Worm (Caenorhabditis elegans) whole organism, L4 larva: ENCODE data around the gene skr-17.
A peak's percentile ranks its signal among the peaks of the same experiment; 100 is the strongest.

Source experiments
- F10B5.3 ChIP-seq: sonication (generic microtip); optimal IDR thresholded peaks from 2 replicates; lab custom pipeline; 2016; ENCODE audit warnings: mild to moderate bottlenecking, missing genetic modification characterization, missing compliant biosample characterization
- F37D6.2 ChIP-seq: sonication (generic microtip); optimal IDR thresholded peaks from 2 replicates; lab custom pipeline; 2016; ENCODE audit warnings: mild to moderate bottlenecking, missing genetic modification characterization, missing compliant biosample characterization
- F49E8.2 ChIP-seq: sonication (generic microtip); optimal IDR thresholded peaks from 2 replicates; lab custom pipeline; 2016; ENCODE audit warnings: missing compliant biosample characterization, mild to moderate bottlenecking, missing genetic modification characterization, borderline replicate concordance
- T20F7.1 ChIP-seq: fragments of 200-800 bp; sonication (Bioruptor generic); optimal IDR thresholded peaks from 2 replicates; lab custom pipeline; 2018; ENCODE audit warnings: mild to moderate bottlenecking, missing genetic modification characterization, missing compliant biosample characterization
- T26A8.4 ChIP-seq: fragments of 200-800 bp; sonication (Bioruptor generic); IDR thresholded peaks from 2 replicates; pipeline ENCODE4 v1.3.6; 2022; ENCODE audit warnings: missing genetic modification characterization, missing compliant biosample characterization
- Y48G9A.11 ChIP-seq: fragments of 200-800 bp; sonication (Bioruptor generic); IDR thresholded peaks from 2 replicates; pipeline ENCODE4 v1.3.6; 2022; ENCODE audit warnings: missing genetic modification reagents, missing genetic modification characterization, missing compliant biosample characterization
- ZK546.5 ChIP-seq, 2 experiments: sonication (generic microtip); optimal IDR thresholded peaks; 2 replicates each; lab custom pipeline; 2017; ENCODE audit warnings: missing biosample characterization in 2 of 2, missing genetic modification characterization in 2 of 2
- aha-1 ChIP-seq: fragments of 150-350 bp; peaks from one replicate; lab custom pipeline; 2014; ENCODE audit warnings: missing biosample characterization, missing genetic modification characterization
- ceh-20 ChIP-seq: fragments of 200-800 bp; sonication (Bioruptor generic); IDR thresholded peaks from 2 replicates; pipeline ENCODE4 v1.3.6; 2022; ENCODE audit warnings: missing genetic modification reagents, missing genetic modification characterization, missing compliant biosample characterization
- ceh-62 ChIP-seq: sonication (generic microtip); optimal IDR thresholded peaks from 2 replicates; lab custom pipeline; 2017; ENCODE audit warnings: missing biosample characterization, missing genetic modification characterization
- ces-1 ChIP-seq: fragments of 150-350 bp; sonication (generic microtip); optimal IDR thresholded peaks from 4 replicates; lab custom pipeline; 2014; ENCODE audit warnings: missing biosample characterization, missing genetic modification reagents, missing genetic modification characterization
- daf-19 ChIP-seq: fragments of 200-800 bp; sonication (Bioruptor generic); conservative IDR thresholded peaks from 2 replicates; pipeline ENCODE4 v1.3.6; 2022; ENCODE audit warnings: missing genetic modification characterization, missing compliant biosample characterization
- daf-8 ChIP-seq: fragments of 200-800 bp; sonication (Bioruptor generic); IDR thresholded peaks from 2 replicates; pipeline ENCODE4 v1.3.6; 2022; ENCODE audit warnings: missing genetic modification characterization, missing compliant biosample characterization
- dmd-6 ChIP-seq: fragments of 200-800 bp; sonication (Bioruptor generic); IDR thresholded peaks from 2 replicates; pipeline ENCODE4 v1.3.6; 2022; ENCODE audit warnings: missing genetic modification reagents, missing genetic modification characterization, missing compliant biosample characterization
- fkh-10 ChIP-seq: fragments of 150-350 bp; optimal IDR thresholded peaks from 2 replicates; lab custom pipeline; 2014; ENCODE audit warnings: missing biosample characterization, missing genetic modification reagents, missing genetic modification characterization
- fos-1 ChIP-seq: fragments of 150-350 bp; optimal IDR thresholded peaks from 2 replicates; lab custom pipeline; 2014; ENCODE audit warnings: missing biosample characterization, missing genetic modification characterization
- gei-8 ChIP-seq: fragments of 200-800 bp; sonication (Bioruptor generic); optimal IDR thresholded peaks from 2 replicates; lab custom pipeline; 2018; ENCODE audit warnings: mild to moderate bottlenecking, missing genetic modification characterization, missing compliant biosample characterization
- hif-1 ChIP-seq, 2 experiments: sonication (generic microtip); optimal IDR thresholded peaks; 2 replicates each; lab custom pipeline; 2016 to 2017; ENCODE audit warnings: missing compliant biosample characterization in 2 of 2, missing genetic modification characterization in 2 of 2, missing genetic modification reagents in 2 of 2, missing genotype in 2 of 2, mild to moderate bottlenecking in 1 of 2
- hlh-11 ChIP-seq: fragments of 200-800 bp; sonication (Bioruptor generic); optimal IDR thresholded peaks from 2 replicates; lab custom pipeline; 2018; ENCODE audit warnings: mild to moderate bottlenecking, missing genetic modification characterization, missing compliant biosample characterization
- hlh-30 ChIP-seq: sonication (generic microtip); optimal IDR thresholded peaks from 2 replicates; lab custom pipeline; 2017; ENCODE audit warnings: antibody characterized with exemption, mild to moderate bottlenecking, missing genetic modification characterization, missing compliant biosample characterization; ENCODE audit not compliant: insufficient read depth
- jun-1 ChIP-seq: fragments of 150-350 bp; optimal IDR thresholded peaks from 2 replicates; lab custom pipeline; 2014; ENCODE audit warnings: missing biosample characterization, missing genetic modification reagents, missing genetic modification characterization
- lin-13 ChIP-seq: fragments of 150-350 bp; optimal IDR thresholded peaks from 2 replicates; lab custom pipeline; 2014; ENCODE audit warnings: missing biosample characterization, missing genetic modification reagents, missing genetic modification characterization
- lin-29 ChIP-seq: fragments of 200-800 bp; sonication (Bioruptor generic); IDR thresholded peaks from 2 replicates; pipeline ENCODE4 v1.3.6; 2022; ENCODE audit warnings: missing genetic modification reagents, missing genetic modification characterization, missing compliant biosample characterization
- lir-3 ChIP-seq: sonication (generic microtip); optimal IDR thresholded peaks from 2 replicates; lab custom pipeline; 2016; ENCODE audit warnings: mild to moderate bottlenecking, missing genetic modification characterization, missing compliant biosample characterization
- nhr-10 ChIP-seq: fragments of 150-350 bp; optimal IDR thresholded peaks from 2 replicates; lab custom pipeline; 2014; ENCODE audit warnings: missing biosample characterization, missing genetic modification characterization
- nhr-102 ChIP-seq: sonication (generic microtip); optimal IDR thresholded peaks from 2 replicates; lab custom pipeline; 2016; ENCODE audit warnings: mild to moderate bottlenecking, missing genetic modification characterization, moderate library complexity, missing compliant biosample characterization
- nhr-111 ChIP-seq: fragments of 200-800 bp; sonication (Bioruptor generic); optimal IDR thresholded peaks from 2 replicates; lab custom pipeline; 2018; ENCODE audit warnings: mild to moderate bottlenecking, missing genetic modification characterization, missing compliant biosample characterization
- nhr-237 ChIP-seq: sonication (generic microtip); optimal IDR thresholded peaks from 2 replicates; lab custom pipeline; 2017; ENCODE audit warnings: missing biosample characterization, missing genetic modification characterization
- nhr-28 ChIP-seq: fragments of 150-350 bp; optimal IDR thresholded peaks from 2 replicates; lab custom pipeline; 2014; ENCODE audit warnings: missing biosample characterization, missing genetic modification characterization
- nhr-41 ChIP-seq: fragments of 200-800 bp; sonication (Bioruptor generic); IDR thresholded peaks from 2 replicates; pipeline ENCODE4 v1.3.6; 2022; ENCODE audit warnings: missing genetic modification reagents, missing genetic modification characterization, missing compliant biosample characterization
- nhr-6 ChIP-seq: fragments of 150-350 bp; optimal IDR thresholded peaks from 2 replicates; lab custom pipeline; 2014; ENCODE audit warnings: missing biosample characterization, missing genetic modification characterization
- nhr-76 ChIP-seq: fragments of 150-350 bp; optimal IDR thresholded peaks from 2 replicates; lab custom pipeline; 2014; ENCODE audit warnings: missing biosample characterization, missing genetic modification characterization
- nhr-77 ChIP-seq: fragments of 150-350 bp; optimal IDR thresholded peaks from 2 replicates; lab custom pipeline; 2014; ENCODE audit warnings: missing biosample characterization, missing genetic modification characterization
- php-3 ChIP-seq: fragments of 200-800 bp; sonication (Bioruptor generic); IDR thresholded peaks from 2 replicates; pipeline ENCODE4 v1.3.6; 2022; ENCODE audit warnings: missing genetic modification reagents, missing genetic modification characterization, missing compliant biosample characterization
- pqm-1 ChIP-seq: sonication (generic microtip); optimal IDR thresholded peaks from 2 replicates; lab custom pipeline; 2017; ENCODE audit warnings: missing biosample characterization, missing genetic modification characterization
- rbr-2 ChIP-seq: sonication (generic microtip); optimal IDR thresholded peaks from 2 replicates; lab custom pipeline; 2016; ENCODE audit warnings: missing genotype, missing genetic modification characterization, missing compliant biosample characterization
- saeg-2 ChIP-seq: fragments of 200-800 bp; sonication (Bioruptor generic); IDR thresholded peaks from 2 replicates; pipeline ENCODE4 v1.3.6; 2022; ENCODE audit warnings: missing genetic modification reagents, missing genetic modification characterization, missing compliant biosample characterization
- set-16 ChIP-seq: fragments of 200-800 bp; sonication (Bioruptor generic); IDR thresholded peaks from 2 replicates; pipeline ENCODE4 v1.3.6; 2022; ENCODE audit warnings: missing genetic modification reagents, missing genetic modification characterization, missing compliant biosample characterization
- snpc-1.2 ChIP-seq: fragments of 200-800 bp; sonication (Bioruptor generic); IDR thresholded peaks from 2 replicates; pipeline ENCODE4 v1.3.6; 2022; ENCODE audit warnings: missing genetic modification reagents, missing genetic modification characterization, missing compliant biosample characterization
- snpc-4 ChIP-seq: fragments of 150-350 bp; optimal IDR thresholded peaks from 2 replicates; lab custom pipeline; 2014; ENCODE audit warnings: missing biosample characterization, missing genetic modification characterization
- spr-3 ChIP-seq: fragments of 200-800 bp; sonication (Bioruptor generic); optimal IDR thresholded peaks from 2 replicates; lab custom pipeline; 2018; ENCODE audit warnings: mild to moderate bottlenecking, missing genetic modification characterization, missing compliant biosample characterization
- tag-97 ChIP-seq: fragments of 200-800 bp; sonication (Bioruptor generic); IDR thresholded peaks from 2 replicates; pipeline ENCODE4 v1.3.6; 2022; ENCODE audit warnings: missing genetic modification characterization, missing compliant biosample characterization
- unc-130 ChIP-seq: sonication (generic microtip); optimal IDR thresholded peaks from 2 replicates; lab custom pipeline; 2016; ENCODE audit warnings: missing genetic modification reagents, missing genetic modification characterization, missing compliant biosample characterization
- unc-62 ChIP-seq, 3 experiments: fragments of 150-350 bp in 1 of 3; sonication (generic microtip); optimal IDR thresholded peaks in 2 of 3; peaks in 1 of 3; 1 replicate in 1 of 3; 2 replicates in 2 of 3; lab custom pipeline; 2014 to 2017; ENCODE audit warnings: missing biosample characterization in 3 of 3, missing genetic modification characterization in 3 of 3, missing genetic modification reagents in 3 of 3, missing genotype in 1 of 3
- zfp-2 ChIP-seq: sonication (generic microtip); optimal IDR thresholded peaks from 2 replicates; lab custom pipeline; 2016; ENCODE audit warnings: mild to moderate bottlenecking, missing genetic modification characterization, missing compliant biosample characterization
- zfp-3 ChIP-seq: fragments of 200-800 bp; sonication (Bioruptor generic); conservative IDR thresholded peaks from 2 replicates; pipeline ENCODE4 v1.3.6; 2022; ENCODE audit warnings: missing genetic modification reagents, missing genetic modification characterization, missing compliant biosample characterization
- zip-11 ChIP-seq: fragments of 200-800 bp; sonication (Bioruptor generic); IDR thresholded peaks from 2 replicates; pipeline ENCODE4 v1.3.6; 2022; ENCODE audit warnings: missing genetic modification characterization, missing compliant biosample characterization
- ztf-7 ChIP-seq: fragments of 150-350 bp; optimal IDR thresholded peaks from 2 replicates; lab custom pipeline; 2014; ENCODE audit warnings: missing biosample characterization, missing genetic modification characterization

The skr-17 gene

ce11 chrII:7812332-7812731, 29.0 kb downstream of the skr-17 start (continued):
- TF ChIP-seq pqm-1 (tag; lab: Kevin White, UChicago) (no peak), hlh-30 (tag; lab: Kevin White, UChicago) (no peak), ceh-62 (no peak), set-16 (GFP tag; lab: Robert Waterston, UW) (no peak), nhr-10 (tag; lab: Kevin White, UChicago) (no peak), saeg-2 (GFP tag; lab: Robert Waterston, UW) (no peak)

DNA sequence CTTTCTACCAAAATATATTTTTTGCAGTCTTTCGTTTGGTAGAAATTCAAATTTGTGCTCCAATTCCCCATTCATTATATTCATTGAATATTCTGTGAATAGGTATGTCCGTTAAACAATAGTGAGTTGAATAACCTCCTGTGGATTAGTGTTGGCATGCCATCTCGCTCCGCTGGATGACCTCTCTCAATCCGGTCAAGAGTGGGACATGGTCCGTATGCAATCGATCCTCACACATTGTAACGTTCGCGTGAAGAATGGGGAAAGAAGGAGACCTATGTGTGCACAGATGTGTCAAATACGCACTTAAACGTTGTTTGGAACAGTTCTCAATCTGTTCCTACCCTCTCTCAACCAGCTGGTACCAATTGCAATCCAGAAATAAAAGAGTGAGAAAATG, 29.9 kb downstream of the skr-17 start:
- TF ChIP-seq unc-130: no peak
- TF ChIP-seq hlh-11 (tag; lab: Kevin White, UChicago): no peak
- TF ChIP-seq lin-29: no peak
- TF ChIP-seq gei-8 (GFP tag; lab: Kevin White, UChicago): no peak
- no peak for TF ChIP-seq php-3 (GFP tag; lab: Robert Waterston, UW)
- TF ChIP-seq unc-62 (GFP tag; optimal IDR thresholded peaks at IDR 0.05 in 1 of 2; lab: Kevin White, UChicago): no peak
- no peak for TF ChIP-seq unc-62 (tag; optimal IDR thresholded peaks at IDR 0.05; lab: Kevin White, UChicago)
- no peak for TF ChIP-seq T26A8.4 (GFP tag; lab: Robert Waterston, UW)
- no peak for TF ChIP-seq spr-3 (GFP tag; lab: Kevin White, UChicago)
- no peak for TF ChIP-seq Y48G9A.11
- TF ChIP-seq hif-1 (tag; optimal IDR thresholded peaks at IDR 0.05; lab: Kevin White, UChicago): no peak
- no peak for TF ChIP-seq ztf-7 (tag; lab: Kevin White, UChicago)
- TF ChIP-seq nhr-28 (tag; lab: Kevin White, UChicago): no peak
- TF ChIP-seq ZK546.5 (tag; optimal IDR thresholded peaks at IDR 0.05; lab: Kevin White, UChicago): no peak
- TF ChIP-seq nhr-41: no peak
- TF ChIP-seq rbr-2: no peak
- no peak for TF ChIP-seq nhr-6 (tag; lab: Kevin White, UChicago)

- no peak for TF ChIP-seq nhr-102 (tag; lab: Kevin White, UChicago)
- no peak for TF ChIP-seq F37D6.2 (tag; lab: Kevin White, UChicago)
- TF ChIP-seq tag-97 (GFP tag; lab: Robert Waterston, UW): no peak
- no peak for TF ChIP-seq jun-1
- peak; percentile 55 for TF ChIP-seq dmd-6
- peak; percentile 67 for TF ChIP-seq nhr-77 (tag; lab: Kevin White, UChicago)
- no peak for TF ChIP-seq T26A8.4 (GFP tag; lab: Robert Waterston, UW)
- no peak for TF ChIP-seq zfp-3 (GFP tag; lab: Robert Waterston, UW)
- no peak for TF ChIP-seq F10B5.3 (tag; lab: Kevin White, UChicago)
- TF ChIP-seq snpc-4 (tag; lab: Kevin White, UChicago): no peak
- TF ChIP-seq pqm-1 (tag; lab: Kevin White, UChicago): peak; percentile 31
- TF ChIP-seq ceh-20 (GFP tag; lab: Robert Waterston, UW): no peak
- TF ChIP-seq fos-1: no peak
- TF ChIP-seq gei-8 (GFP tag; lab: Kevin White, UChicago): no peak
- TF ChIP-seq F49E8.2 (tag; lab: Kevin White, UChicago): no peak
- TF ChIP-seq nhr-41: no peak
- no peak for TF ChIP-seq nhr-76 (tag; lab: Kevin White, UChicago)
- TF ChIP-seq zfp-2 (tag; lab: Kevin White, UChicago): no peak
- no peak for TF ChIP-seq ces-1 (GFP tag; lab: Kevin White, UChicago)
- TF ChIP-seq nhr-237 (tag; lab: Kevin White, UChicago): no peak
- no peak for TF ChIP-seq fkh-10 (GFP tag; lab: Kevin White, UChicago)
- TF ChIP-seq lin-13 (GFP tag; lab: Kevin White, UChicago): no peak
- TF ChIP-seq nhr-28 (tag; lab: Kevin White, UChicago): peak; percentile 52
- peak; percentile 37 for TF ChIP-seq hlh-11 (tag; lab: Kevin White, UChicago)
- TF ChIP-seq zip-11 (GFP tag; lab: Robert Waterston, UW): no peak
- no peak for TF ChIP-seq ceh-62
- TF ChIP-seq aha-1 (tag; lab: Kevin White, UChicago): no peak
- no peak for TF ChIP-seq daf-19 (GFP tag; lab: Robert Waterston, UW)
- no peak for TF ChIP-seq T20F7.1 (GFP tag; lab: Kevin White, UChicago)
- TF ChIP-seq daf-8 (GFP tag; lab: Robert Waterston, UW): no peak
- TF ChIP-seq spr-3 (GFP tag; lab: Kevin White, UChicago): no peak
- TF ChIP-seq snpc-1.2 (GFP tag; lab: Robert Waterston, UW): no peak
- TF ChIP-seq lir-3 (tag; lab: Kevin White, UChicago): no peak
- no peak for TF ChIP-seq nhr-111
- no peak for TF ChIP-seq rbr-2
- TF ChIP-seq nhr-6 (tag; lab: Kevin White, UChicago): no peak
Measured at ce11 chrII:7813645-7814044, 30.3 kb downstream of the skr-17 start.
